Worm (Caenorhabditis elegans) whole organism, mixed stage, embryonic: Measurements from ENCODE around the gene nlr-1.
A peak's percentile ranks its signal among the peaks of the same experiment; 100 is the strongest.

ENCODE experiments used
- M03D4.4 ChIP-seq: sonication (generic microtip); optimal IDR thresholded peaks from 2 replicates; lab custom pipeline; 2017; ENCODE audit warnings: mild to moderate bottlenecking, missing genetic modification characterization, missing compliant biosample characterization
- bed-3 ChIP-seq: fragments of 200-800 bp; sonication (Bioruptor generic); optimal IDR thresholded peaks from 3 replicates; lab custom pipeline; 2018; ENCODE audit warnings: mild to moderate bottlenecking, missing genetic modification characterization, moderate library complexity, missing compliant biosample characterization
- blmp-1 ChIP-seq: fragments of 150-350 bp; optimal IDR thresholded peaks from 2 replicates; lab custom pipeline; 2014; ENCODE audit warnings: missing biosample characterization, missing genetic modification characterization
- ceh-43 ChIP-seq: fragments of 200-800 bp; sonication (Bioruptor generic); optimal IDR thresholded peaks from 2 replicates; lab custom pipeline; 2018; ENCODE audit warnings: mild to moderate bottlenecking, missing genetic modification characterization, moderate library complexity, missing compliant biosample characterization
- ceh-83 ChIP-seq: fragments of 200-800 bp; sonication (Bioruptor generic); optimal IDR thresholded peaks from 2 replicates; lab custom pipeline; 2018; ENCODE audit warnings: mild to moderate bottlenecking, missing genetic modification characterization, missing compliant biosample characterization
- ces-1 ChIP-seq: fragments of 150-350 bp; optimal IDR thresholded peaks from 2 replicates; lab custom pipeline; 2014; ENCODE audit warnings: missing biosample characterization, missing genetic modification reagents, missing genetic modification characterization
- cnd-1 ChIP-seq: fragments of 200-800 bp; sonication (Bioruptor generic); optimal IDR thresholded peaks from 2 replicates; lab custom pipeline; 2018; ENCODE audit warnings: mild to moderate bottlenecking, missing genetic modification characterization, missing compliant biosample characterization
- drap-1 ChIP-seq: fragments of 200-800 bp; sonication (Bioruptor generic); optimal IDR thresholded peaks from 3 replicates; lab custom pipeline; 2018; ENCODE audit warnings: mild to moderate bottlenecking, missing genetic modification characterization, missing compliant biosample characterization
- elt-1 ChIP-seq: sonication (generic microtip); optimal IDR thresholded peaks from 2 replicates; lab custom pipeline; 2017; ENCODE audit warnings: missing genetic modification characterization, mild to moderate bottlenecking, missing compliant biosample characterization, antibody characterized with exemption, moderate library complexity, borderline replicate concordance; ENCODE audit not compliant: insufficient read depth
- elt-3 ChIP-seq: fragments of 150-350 bp; optimal IDR thresholded peaks from 2 replicates; lab custom pipeline; 2014; ENCODE audit warnings: missing biosample characterization, missing genetic modification characterization
- ham-2 ChIP-seq: fragments of 200-800 bp; sonication (Bioruptor generic); optimal IDR thresholded peaks from 2 replicates; lab custom pipeline; 2018; ENCODE audit warnings: mild to moderate bottlenecking, missing genetic modification characterization, missing compliant biosample characterization
- hlh-1 ChIP-seq: fragments of 150-350 bp; optimal IDR thresholded peaks from 2 replicates; lab custom pipeline; 2014; ENCODE audit warnings: missing biosample characterization, missing genetic modification reagents, missing genetic modification characterization
- lin-13 ChIP-seq: fragments of 150-350 bp; optimal IDR thresholded peaks from 2 replicates; lab custom pipeline; 2014; ENCODE audit warnings: missing biosample characterization, missing genetic modification characterization
- lin-32 ChIP-seq: fragments of 200-800 bp; sonication (Bioruptor generic); optimal IDR thresholded peaks from 2 replicates; lab custom pipeline; 2018; ENCODE audit warnings: mild to moderate bottlenecking, missing genetic modification characterization, missing compliant biosample characterization
- lsy-2 ChIP-seq: fragments of 150-350 bp; optimal IDR thresholded peaks from 2 replicates; lab custom pipeline; 2014; ENCODE audit warnings: missing biosample characterization, missing genetic modification characterization
- mab-5 ChIP-seq: fragments of 150-350 bp; optimal IDR thresholded peaks from 2 replicates; lab custom pipeline; 2014; ENCODE audit warnings: missing biosample characterization, missing genetic modification characterization
- mep-1 ChIP-seq: fragments of 150-350 bp; optimal IDR thresholded peaks from 2 replicates; lab custom pipeline; 2017; ENCODE audit warnings: missing biosample characterization, missing genetic modification reagents, missing genetic modification characterization, inconsistent platforms
- mls-2 ChIP-seq: sonication (generic microtip); optimal IDR thresholded peaks from 2 replicates; lab custom pipeline; 2016; ENCODE audit warnings: mild to moderate bottlenecking, missing genetic modification characterization, moderate library complexity, missing compliant biosample characterization
- nhr-12 ChIP-seq: fragments of 150-350 bp; optimal IDR thresholded peaks from 2 replicates; lab custom pipeline; 2014; ENCODE audit warnings: missing biosample characterization, missing genetic modification characterization
- nhr-2 ChIP-seq: fragments of 150-350 bp; optimal IDR thresholded peaks from 2 replicates; lab custom pipeline; 2014; ENCODE audit warnings: missing biosample characterization, missing genetic modification characterization
- nhr-237 ChIP-seq: fragments of 150-350 bp; optimal IDR thresholded peaks from 2 replicates; lab custom pipeline; 2014; ENCODE audit warnings: missing biosample characterization, missing genetic modification characterization
- nhr-28 ChIP-seq: fragments of 150-350 bp; optimal IDR thresholded peaks from 2 replicates; lab custom pipeline; 2014; ENCODE audit warnings: missing biosample characterization, missing genetic modification characterization
- nhr-76 ChIP-seq: sonication (generic microtip); optimal IDR thresholded peaks from 2 replicates; lab custom pipeline; 2017; ENCODE audit warnings: missing biosample characterization, missing genetic modification characterization
- pha-4 ChIP-seq: fragments of 150-350 bp; optimal IDR thresholded peaks from 2 replicates; lab custom pipeline; 2018; ENCODE audit warnings: missing biosample characterization, missing genetic modification reagents, missing genetic modification characterization
- sem-2 ChIP-seq: fragments of 200-800 bp; sonication (Bioruptor generic); optimal IDR thresholded peaks from 2 replicates; lab custom pipeline; 2018; ENCODE audit warnings: mild to moderate bottlenecking, missing genetic modification characterization, missing compliant biosample characterization
- snpc-4 ChIP-seq: fragments of 150-350 bp; optimal IDR thresholded peaks from 2 replicates; lab custom pipeline; 2014; ENCODE audit warnings: missing biosample characterization, missing genetic modification characterization
- sptf-1 ChIP-seq: sonication (generic microtip); optimal IDR thresholded peaks from 2 replicates; lab custom pipeline; 2017; ENCODE audit warnings: mild to moderate bottlenecking, missing genetic modification characterization, moderate library complexity, missing compliant biosample characterization
- tbx-8 ChIP-seq: fragments of 200-800 bp; sonication (Bioruptor generic); optimal IDR thresholded peaks from 2 replicates; lab custom pipeline; 2018; ENCODE audit warnings: mild to moderate bottlenecking, missing genetic modification characterization, moderate library complexity, missing compliant biosample characterization
- unc-120 ChIP-seq: sonication (generic microtip); optimal IDR thresholded peaks from 2 replicates; lab custom pipeline; 2017; ENCODE audit warnings: missing genetic modification characterization, missing compliant biosample characterization; ENCODE audit not compliant: poor library complexity, severe bottlenecking
- unc-39 ChIP-seq: fragments of 150-350 bp; optimal IDR thresholded peaks from 2 replicates; lab custom pipeline; 2014; ENCODE audit warnings: missing biosample characterization, missing genetic modification characterization
- zip-8 ChIP-seq: fragments of 150-350 bp; optimal IDR thresholded peaks from 2 replicates; lab custom pipeline; 2014; ENCODE audit warnings: missing biosample characterization, missing genetic modification characterization
- ztf-11 ChIP-seq: fragments of 150-350 bp; optimal IDR thresholded peaks from 2 replicates; lab custom pipeline; 2014; ENCODE audit warnings: missing biosample characterization, missing genetic modification characterization

The nlr-1 gene

ce11 chrIV:12212814-12213213 is 34.7 kb upstream of the nlr-1 start:
- TF ChIP-seq pha-4 (no peak), unc-39 (tag; lab: Kevin White, UChicago) (no peak), bed-3 (GFP tag; lab: Kevin White, UChicago) (no peak), nhr-237 (no peak), nhr-12 (tag; lab: Kevin White, UChicago) (no peak)

ce11 chrIV:12211292-12211691 is 33.2 kb upstream of the nlr-1 start:
- no peak for TF ChIP-seq mep-1 (tag; lab: Kevin White, UChicago)
- TF ChIP-seq sptf-1: no peak
- TF ChIP-seq hlh-1 (tag; lab: Kevin White, UChicago): no peak
- TF ChIP-seq ztf-11: no peak
- no peak for TF ChIP-seq nhr-2 (tag; lab: Kevin White, UChicago)
- no peak for TF ChIP-seq lsy-2
- TF ChIP-seq nhr-28 (tag; lab: Kevin White, UChicago): no peak
- no peak for TF ChIP-seq bed-3 (GFP tag; lab: Kevin White, UChicago)
- no peak for TF ChIP-seq zip-8 (tag; lab: Kevin White, UChicago)
- no peak for TF ChIP-seq ces-1
- no peak for TF ChIP-seq blmp-1 (tag; lab: Kevin White, UChicago)
- TF ChIP-seq lin-32: no peak
- TF ChIP-seq unc-120 (tag; lab: Kevin White, UChicago): no peak
- no peak for TF ChIP-seq mab-5 (tag; lab: Kevin White, UChicago)

DNA sequence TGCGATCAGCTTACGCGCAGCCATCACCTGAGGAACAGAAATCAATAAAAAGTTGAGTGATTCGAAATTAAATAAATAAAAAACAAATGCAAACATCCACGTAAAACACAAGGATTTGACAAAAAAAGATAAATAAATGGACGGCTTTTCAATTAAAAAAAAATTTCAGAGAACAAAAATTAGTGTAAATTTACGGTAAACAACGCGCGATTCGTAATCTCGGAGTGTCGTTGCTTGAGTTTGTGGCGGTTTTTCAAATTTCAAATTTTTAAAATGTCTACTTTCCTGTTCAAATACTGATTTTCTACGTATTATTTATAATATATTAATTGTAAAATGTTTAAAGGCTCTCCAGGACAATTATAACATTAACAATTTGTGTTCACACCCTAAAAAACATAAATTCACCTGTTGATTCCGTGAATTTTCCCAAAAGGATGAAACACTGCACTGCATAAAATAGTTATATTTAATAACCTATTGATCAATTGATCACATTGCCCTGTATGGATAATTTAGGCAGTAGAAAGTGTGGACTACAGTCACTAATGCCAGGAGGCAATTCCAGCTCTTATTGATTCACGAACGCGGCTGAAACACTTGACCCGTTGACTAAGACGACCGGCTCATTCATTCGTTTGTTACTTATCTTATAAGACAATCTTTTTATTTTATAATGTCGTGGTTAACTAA is 31.0 kb upstream of the nlr-1 start, which contains the start of the genes marb-1 and F35G2.3:
Gene marb-1, minus strand, starts transcription at position 27 of the 693 bp plus-strand sequence.
Gene F35G2.3, plus strand, starts transcription at position 643 of the 693 bp plus-strand sequence.
- TF ChIP-seq mep-1 (tag; lab: Kevin White, UChicago): peak; percentile 14
- TF ChIP-seq pha-4: no peak
- TF ChIP-seq nhr-76 (tag; lab: Kevin White, UChicago): no peak
- TF ChIP-seq ceh-43 (GFP tag; lab: Kevin White, UChicago): no peak
- peak; percentile 50 for TF ChIP-seq lsy-2

DNA sequence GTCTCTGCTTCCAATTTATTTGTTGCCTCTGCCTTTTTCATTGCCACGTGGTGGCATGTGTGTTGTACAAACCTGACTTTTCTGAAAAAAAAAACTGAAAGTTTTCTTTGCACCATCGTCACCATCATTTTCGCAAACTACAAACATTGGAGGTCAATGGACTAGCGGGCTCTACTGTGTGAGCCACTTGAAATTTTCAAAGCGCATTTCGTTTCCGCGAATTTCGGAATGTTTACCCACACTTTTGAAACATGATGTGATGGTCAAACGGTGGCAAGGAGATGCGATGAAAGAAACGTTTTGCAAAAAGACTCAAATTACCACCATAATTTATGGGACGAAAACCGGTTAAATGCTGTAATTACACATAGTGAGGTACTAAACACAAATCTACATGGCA is 29.7 kb upstream of the nlr-1 start:
- TF ChIP-seq drap-1 (GFP tag; lab: Kevin White, UChicago): no peak
- TF ChIP-seq elt-1 (tag; lab: Kevin White, UChicago): no peak
- no peak for TF ChIP-seq ham-2 (GFP tag; lab: Kevin White, UChicago)
- no peak for TF ChIP-seq bed-3 (GFP tag; lab: Kevin White, UChicago)
- no peak for TF ChIP-seq M03D4.4 (tag; lab: Kevin White, UChicago)
- TF ChIP-seq, all 35 proteins: peak for 0

ce11 chrIV:12207454-12207853 is 29.3 kb upstream of the nlr-1 start:
- TF ChIP-seq ceh-83 (GFP tag; lab: Kevin White, UChicago) (no peak), nhr-28 (tag; lab: Kevin White, UChicago) (no peak), sem-2 (GFP tag; lab: Kevin White, UChicago) (no peak), mep-1 (tag; lab: Kevin White, UChicago) (no peak), lin-13 (tag; lab: Kevin White, UChicago) (no peak), bed-3 (GFP tag; lab: Kevin White, UChicago) (no peak), unc-39 (tag; lab: Kevin White, UChicago) (no peak), pha-4 (no peak), snpc-4 (tag; lab: Kevin White, UChicago) (no peak), mls-2 (no peak)

DNA sequence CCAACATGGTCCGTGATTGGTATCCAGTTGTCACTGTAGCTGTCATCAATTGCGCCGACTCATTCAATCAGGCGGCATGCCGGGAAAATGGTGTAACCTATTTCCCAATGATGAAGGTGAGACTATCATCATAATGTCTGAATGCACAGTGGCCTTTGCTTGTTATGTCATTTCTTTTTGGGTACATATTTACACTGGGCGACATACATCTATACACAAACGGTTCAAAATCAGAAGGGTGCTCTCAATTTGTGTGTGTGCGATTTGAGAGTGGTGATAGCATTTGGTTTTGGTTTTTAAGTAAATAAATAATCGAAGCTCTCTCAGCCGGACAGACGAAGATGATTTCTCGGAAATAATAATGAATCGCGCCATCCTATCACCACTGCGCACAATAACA is 25.8 kb upstream of the nlr-1 start:
- TF ChIP-seq drap-1 (GFP tag; lab: Kevin White, UChicago) (no peak), unc-39 (tag; lab: Kevin White, UChicago) (no peak), elt-1 (tag; lab: Kevin White, UChicago) (no peak), ceh-43 (GFP tag; lab: Kevin White, UChicago) (no peak), sem-2 (GFP tag; lab: Kevin White, UChicago) (no peak), snpc-4 (tag; lab: Kevin White, UChicago) (no peak), M03D4.4 (tag; lab: Kevin White, UChicago) (no peak), elt-3 (no peak), lin-13 (tag; lab: Kevin White, UChicago) (no peak), pha-4 (no peak), cnd-1 (no peak), tbx-8 (GFP tag; lab: Kevin White, UChicago) (no peak)
